Worm (Caenorhabditis elegans): ENCODE measurements around the gene sre-7.

Gene sre-7

DNA sequence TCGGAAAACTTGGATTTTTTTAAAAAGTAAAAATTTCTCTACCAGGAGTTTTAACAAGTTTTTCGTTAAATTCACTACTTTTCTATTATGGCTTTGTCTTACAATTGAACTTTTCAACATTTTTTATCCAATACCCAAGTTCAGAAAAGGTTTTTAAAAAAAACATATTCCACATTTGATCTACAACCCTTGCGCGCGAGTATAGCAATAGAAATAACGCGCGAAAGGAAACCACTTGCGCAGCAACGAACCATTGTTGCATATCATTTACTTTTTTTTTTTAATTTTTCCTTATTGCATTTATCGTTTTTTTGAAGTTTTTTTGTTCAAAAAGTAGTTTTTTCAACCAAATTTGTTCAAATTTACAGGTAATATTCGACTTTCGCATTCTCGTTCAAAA, 41.8 kb downstream of the sre-7 start, which contains the start of gene F40G12.11:
TSS of gene F40G12.11 (plus strand) at position 369 of the 400 bp plus-strand sequence.
- TF ChIP-seq hnd-1 (tag; optimal IDR thresholded peaks at IDR 0.05) (no peak), ceh-36 (tag; optimal IDR thresholded peaks at IDR 0.05) (no peak), B0310.2 (tag; optimal IDR thresholded peaks at IDR 0.05) (no peak), tbx-37 (GFP tag; conservative IDR thresholded peaks at IDR 0.05) (no peak), sea-1 (GFP tag; conservative IDR thresholded peaks at IDR 0.05) (no peak), flt-1 (GFP tag; IDR thresholded peaks at IDR 0.05) (no peak), hmg-4 (GFP tag; optimal IDR thresholded peaks at IDR 0.05) (no peak), scrt-1 (GFP tag; IDR thresholded peaks at IDR 0.05) (no peak), tra-4 (tag; optimal IDR thresholded peaks at IDR 0.05) (no peak), ceh-13 (GFP tag; optimal IDR thresholded peaks at IDR 0.05) (no peak), aly-1 (tag; optimal IDR thresholded peaks at IDR 0.05) (no peak), F13C5.2 (tag; optimal IDR thresholded peaks at IDR 0.05) (no peak), ets-7 (tag; optimal IDR thresholded peaks at IDR 0.05) (no peak), pes-1 (GFP tag; IDR thresholded peaks at IDR 0.05) (no peak)

DNA sequence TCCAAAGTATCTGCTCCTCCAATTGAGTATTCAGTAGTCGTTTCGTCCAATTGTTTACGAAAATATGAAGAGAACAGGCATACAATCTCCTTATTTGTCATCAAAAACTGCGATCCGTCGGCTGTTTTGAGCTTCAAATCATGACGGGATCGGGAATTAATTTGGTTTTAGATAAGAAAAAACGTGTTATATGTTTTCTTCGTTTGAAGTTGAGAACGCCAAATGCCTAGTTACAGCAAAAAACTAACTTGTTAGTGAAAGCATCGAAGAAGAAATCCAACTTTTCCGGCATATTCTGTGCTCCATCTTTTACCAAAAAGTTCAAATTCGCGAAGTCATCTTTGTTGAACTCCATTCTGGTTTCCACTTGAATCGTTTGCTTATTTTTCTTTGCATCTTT, 45.4 kb downstream of the sre-7 start, which contains the start of gene F14D7.1:
TSS of gene F14D7.1 (minus strand) at position 101 of the 400 bp plus-strand sequence.
- TF ChIP-seq sea-1 (GFP tag; conservative IDR thresholded peaks at IDR 0.05) (no peak), B0310.2 (tag; optimal IDR thresholded peaks at IDR 0.05) (no peak), tbx-37 (GFP tag; conservative IDR thresholded peaks at IDR 0.05) (no peak), hmbx-1 (tag; optimal IDR thresholded peaks at IDR 0.05) (no peak), hnd-1 (tag; optimal IDR thresholded peaks at IDR 0.05) (no peak), ceh-13 (GFP tag; optimal IDR thresholded peaks at IDR 0.05) (no peak), tra-4 (tag; optimal IDR thresholded peaks at IDR 0.05) (no peak), ama-1 (optimal IDR thresholded peaks at IDR 0.05) (no peak), F13C5.2 (tag; optimal IDR thresholded peaks at IDR 0.05) (no peak)

ce11 chrV:14290636-14291035, 46.6 kb downstream of the sre-7 start, which contains the start of gene F14D7.18:
F14D7.18 (minus strand) TSS chrV:14290736.
- TF ChIP-seq hnd-1 (tag; optimal IDR thresholded peaks at IDR 0.05), result no peak
- no peak for TF ChIP-seq F13C5.2 (tag; optimal IDR thresholded peaks at IDR 0.05)
- TF ChIP-seq ama-1 (optimal IDR thresholded peaks at IDR 0.05), result no peak
- TF ChIP-seq aly-1 (tag; optimal IDR thresholded peaks at IDR 0.05), result no peak
- TF ChIP-seq hmbx-1 (tag; optimal IDR thresholded peaks at IDR 0.05), result no peak
- TF ChIP-seq scrt-1 (GFP tag; IDR thresholded peaks at IDR 0.05), result no peak
- TF ChIP-seq sea-1 (GFP tag; conservative IDR thresholded peaks at IDR 0.05), result no peak
- no peak for TF ChIP-seq ceh-13 (GFP tag; optimal IDR thresholded peaks at IDR 0.05)
- no peak for TF ChIP-seq tra-4 (tag; optimal IDR thresholded peaks at IDR 0.05)
- TF ChIP-seq tbx-11 (GFP tag; IDR thresholded peaks at IDR 0.05), result no peak
- no peak for TF ChIP-seq pes-1 (GFP tag; IDR thresholded peaks at IDR 0.05)
- no peak for TF ChIP-seq ets-7 (tag; optimal IDR thresholded peaks at IDR 0.05)
- TF ChIP-seq hmg-4 (GFP tag; optimal IDR thresholded peaks at IDR 0.05), result no peak
- no peak for TF ChIP-seq B0310.2 (tag; optimal IDR thresholded peaks at IDR 0.05)
- no peak for TF ChIP-seq tbx-37 (GFP tag; conservative IDR thresholded peaks at IDR 0.05)
- TF ChIP-seq ceh-36 (tag; optimal IDR thresholded peaks at IDR 0.05), result no peak
- TF ChIP-seq flt-1 (GFP tag; IDR thresholded peaks at IDR 0.05), result no peak

ce11 chrV:14293667-14294194, 49.7 kb downstream of the sre-7 start, which contains the start of gene F14D7.2:
F14D7.2 (minus strand) TSS chrV:14293717.
- TF ChIP-seq pes-1 (GFP tag; IDR thresholded peaks at IDR 0.05) (no peak), B0310.2 (tag; optimal IDR thresholded peaks at IDR 0.05) (no peak), tbx-37 (GFP tag; conservative IDR thresholded peaks at IDR 0.05) (no peak), flt-1 (GFP tag; IDR thresholded peaks at IDR 0.05) (no peak), sea-1 (GFP tag; conservative IDR thresholded peaks at IDR 0.05) (no peak), scrt-1 (GFP tag; IDR thresholded peaks at IDR 0.05) (no peak), tbx-11 (GFP tag; IDR thresholded peaks at IDR 0.05) (no peak), F13C5.2 (tag; optimal IDR thresholded peaks at IDR 0.05) (no peak), aly-1 (tag; optimal IDR thresholded peaks at IDR 0.05) (no peak), ets-7 (tag; optimal IDR thresholded peaks at IDR 0.05) (no peak), ceh-36 (tag; optimal IDR thresholded peaks at IDR 0.05) (no peak), hmg-4 (GFP tag; optimal IDR thresholded peaks at IDR 0.05) (no peak), ama-1 (optimal IDR thresholded peaks at IDR 0.05) (no peak), hmbx-1 (tag; optimal IDR thresholded peaks at IDR 0.05) (no peak), hnd-1 (tag; optimal IDR thresholded peaks at IDR 0.05) (no peak), ceh-13 (GFP tag; optimal IDR thresholded peaks at IDR 0.05) (no peak), tra-4 (tag; optimal IDR thresholded peaks at IDR 0.05) (no peak)

ce11 chrV:14294396-14294795, 50.4 kb downstream of the sre-7 start, which contains the start of gene F14D7.9:
F14D7.9 (plus strand) TSS chrV:14294696.
- no peak for TF ChIP-seq pes-1 (GFP tag; IDR thresholded peaks at IDR 0.05)
- TF ChIP-seq B0310.2 (tag; optimal IDR thresholded peaks at IDR 0.05), result no peak
- no peak for TF ChIP-seq tra-4 (tag; optimal IDR thresholded peaks at IDR 0.05)
- no peak for TF ChIP-seq aly-1 (tag; optimal IDR thresholded peaks at IDR 0.05)
- no peak for TF ChIP-seq ceh-36 (tag; optimal IDR thresholded peaks at IDR 0.05)

Measured in whole organism, early embryonic.